Worm (Caenorhabditis elegans) whole organism, late embryonic: ENCODE measurements around the gene ctps-1.

Experiments used
- C08G9.2 ChIP-seq: sonication (generic microtip); optimal IDR thresholded peaks from 2 replicates; lab custom pipeline; 2016; ENCODE audit warnings: mild to moderate bottlenecking, missing genetic modification characterization, moderate library complexity, missing compliant biosample characterization
- F13H6.1 ChIP-seq: sonication (generic microtip); optimal IDR thresholded peaks from 2 replicates; lab custom pipeline; 2016; ENCODE audit warnings: missing genetic modification characterization, missing compliant biosample characterization
- che-1 ChIP-seq: sonication (generic microtip); optimal IDR thresholded peaks from 2 replicates; lab custom pipeline; 2016; ENCODE audit warnings: mild to moderate bottlenecking, missing genetic modification characterization, missing compliant biosample characterization
- hlh-15 ChIP-seq: sonication (generic microtip); optimal IDR thresholded peaks from 2 replicates; lab custom pipeline; 2016; ENCODE audit warnings: missing genetic modification characterization, missing compliant biosample characterization

DNA sequence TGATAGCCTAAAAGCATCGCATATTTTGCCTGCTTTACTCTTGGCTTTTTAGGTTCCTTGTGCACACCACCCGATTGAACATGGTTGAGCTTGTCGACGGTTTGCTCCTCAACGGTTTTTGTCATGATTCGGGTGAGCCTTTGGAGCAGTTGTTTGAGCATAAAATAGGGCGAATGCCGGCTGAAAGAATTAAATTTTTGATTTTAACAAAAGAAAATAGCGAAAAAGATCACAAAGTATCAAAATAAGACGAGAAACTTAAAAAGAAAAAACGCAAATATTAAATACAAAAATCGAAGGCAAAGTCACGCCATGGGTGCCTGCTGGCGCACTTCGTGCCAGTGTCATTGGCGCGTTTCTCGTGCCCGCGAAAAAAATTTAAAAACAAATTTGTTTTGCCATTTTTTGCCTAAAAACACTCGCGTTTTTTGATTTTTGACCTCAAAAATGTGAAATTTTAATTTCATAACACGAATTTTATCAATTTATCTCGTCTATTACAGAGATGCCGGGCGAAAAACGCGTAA is at the start of gene ctps-1, which contains the start of gene pus-1:
- TF ChIP-seq F13H6.1 (tag; lab: Kevin White, UChicago) (no peak), C08G9.2 (no peak), che-1 (tag; lab: Kevin White, UChicago) (no peak), hlh-15 (no peak)
